Fruit fly (Drosophila melanogaster): Measurements from ENCODE around the gene CG10591.

dm6 chr3L:5592437-5592836, 7.1 kb downstream of the CG10591 start, which contains the start of gene spo:
- TF ChIP-seq CG12659 (GFP tag; optimal IDR thresholded peaks at IDR 0.05) (no peak), CG9817 (tag; optimal IDR thresholded peaks at IDR 0.05) (no peak), sens (GFP tag) (no peak), CG2116 (GFP tag; optimal IDR thresholded peaks at IDR 0.05) (no peak), p53 (GFP tag; optimal IDR thresholded peaks at IDR 0.05) (no peak), HmgD (GFP tag; optimal IDR thresholded peaks at IDR 0.05) (no peak), run (tag; optimal IDR thresholded peaks at IDR 0.05) (no peak), CG17361 (GFP tag; IDR thresholded peaks at IDR 0.05) (no peak), lola (GFP tag; optimal IDR thresholded peaks at IDR 0.05) (no peak), CG31441 (GFP tag; IDR thresholded peaks at IDR 0.05) (no peak), inv (GFP tag; IDR thresholded peaks at IDR 0.05; ENCODE audit: partially characterized antibody) (no peak), cas (GFP tag; IDR thresholded peaks at IDR 0.05) (no peak), crol (GFP tag; IDR thresholded peaks at IDR 0.05) (no peak), CG1233 (GFP tag; optimal IDR thresholded peaks at IDR 0.05) (no peak)
